Worm (Caenorhabditis elegans) whole organism, L3 larva: Measurements from ENCODE around the gene dmd-10.

ENCODE experiments used
- R02D3.7 ChIP-seq: fragments of 150-350 bp; optimal IDR thresholded peaks from 2 replicates; lab custom pipeline; 2014; ENCODE audit warnings: missing biosample characterization, missing genetic modification characterization
- ZK546.5 ChIP-seq: sonication (generic microtip); optimal IDR thresholded peaks from 2 replicates; lab custom pipeline; 2017; ENCODE audit warnings: missing biosample characterization, missing genetic modification characterization
- ceh-16 ChIP-seq: sonication (generic microtip); optimal IDR thresholded peaks from 2 replicates; lab custom pipeline; 2017; ENCODE audit warnings: missing biosample characterization, missing genetic modification characterization
- ceh-82 ChIP-seq: fragments of 150-350 bp; optimal IDR thresholded peaks from 2 replicates; lab custom pipeline; 2014; ENCODE audit warnings: missing biosample characterization, missing genetic modification characterization
- egl-5 ChIP-seq: fragments of 150-350 bp; optimal IDR thresholded peaks from 2 replicates; lab custom pipeline; 2017; ENCODE audit warnings: missing biosample characterization, missing genetic modification reagents, missing genetic modification characterization, inconsistent platforms
- elt-1 ChIP-seq: fragments of 150-350 bp; optimal IDR thresholded peaks from 2 replicates; lab custom pipeline; 2014; ENCODE audit warnings: missing biosample characterization, missing genetic modification characterization
- elt-2 ChIP-seq: sonication (generic microtip); optimal IDR thresholded peaks from 2 replicates; lab custom pipeline; 2016; ENCODE audit warnings: missing genetic modification reagents, mild to moderate bottlenecking, missing genetic modification characterization, missing compliant biosample characterization
- elt-3 ChIP-seq, 3 experiments: fragments of 150-350 bp in 1 of 3; sonication (generic microtip) in 2 of 3; optimal IDR thresholded peaks; 2 replicates in 2 of 3; 4 replicates in 1 of 3; lab custom pipeline; 2014 to 2017; ENCODE audit warnings: missing biosample characterization in 3 of 3, missing genetic modification characterization in 3 of 3
- eor-1 ChIP-seq, 2 experiments: fragments of 150-350 bp; optimal IDR thresholded peaks; 2 replicates each; lab custom pipeline; 2014 to 2018; ENCODE audit warnings: missing biosample characterization in 2 of 2, missing genetic modification characterization in 2 of 2
- fkh-10 ChIP-seq: sonication (generic microtip); optimal IDR thresholded peaks from 2 replicates; lab custom pipeline; 2017; ENCODE audit warnings: missing biosample characterization, missing genetic modification reagents, missing genetic modification characterization
- fos-1 ChIP-seq: fragments of 150-350 bp; optimal IDR thresholded peaks from 2 replicates; lab custom pipeline; 2014; ENCODE audit warnings: missing biosample characterization, missing genetic modification characterization
- hmg-11 ChIP-seq: sonication (generic microtip); optimal IDR thresholded peaks from 2 replicates; lab custom pipeline; 2016; ENCODE audit warnings: missing genetic modification characterization, missing compliant biosample characterization
- jun-1 ChIP-seq: fragments of 150-350 bp; optimal IDR thresholded peaks from 2 replicates; lab custom pipeline; 2014; ENCODE audit warnings: missing biosample characterization, missing genetic modification reagents, missing genetic modification characterization
- lin-15B ChIP-seq: fragments of 150-350 bp; optimal IDR thresholded peaks from 2 replicates; lab custom pipeline; 2014; ENCODE audit warnings: missing biosample characterization, missing genetic modification characterization
- mdl-1 ChIP-seq: fragments of 150-350 bp; optimal IDR thresholded peaks from 2 replicates; lab custom pipeline; 2014; ENCODE audit warnings: missing biosample characterization, missing genetic modification characterization
- mml-1 ChIP-seq: fragments of 150-350 bp; sonication (generic microtip); optimal IDR thresholded peaks from 3 replicates; lab custom pipeline; 2014; ENCODE audit warnings: missing biosample characterization, missing genetic modification characterization
- nfya-1 ChIP-seq: sonication (generic microtip); optimal IDR thresholded peaks from 2 replicates; lab custom pipeline; 2017; ENCODE audit warnings: missing genetic modification characterization, mild to moderate bottlenecking, missing compliant biosample characterization, antibody characterized with exemption, moderate library complexity; ENCODE audit not compliant: insufficient read depth
- nhr-11 ChIP-seq: fragments of 150-350 bp; optimal IDR thresholded peaks from 2 replicates; lab custom pipeline; 2014; ENCODE audit warnings: missing biosample characterization, missing genetic modification characterization
- nhr-12 ChIP-seq: fragments of 150-350 bp; optimal IDR thresholded peaks from 2 replicates; lab custom pipeline; 2014; ENCODE audit warnings: missing biosample characterization, missing genetic modification characterization
- nhr-23 ChIP-seq: fragments of 150-350 bp; optimal IDR thresholded peaks from 2 replicates; lab custom pipeline; 2014; ENCODE audit warnings: missing biosample characterization, missing genetic modification reagents, missing genetic modification characterization
- nhr-25 ChIP-seq: sonication (generic microtip); optimal IDR thresholded peaks from 2 replicates; lab custom pipeline; 2017; ENCODE audit warnings: missing biosample characterization, missing genetic modification characterization
- nhr-28 ChIP-seq: fragments of 150-350 bp; optimal IDR thresholded peaks from 2 replicates; lab custom pipeline; 2014; ENCODE audit warnings: missing biosample characterization, missing genetic modification characterization
- nhr-67 ChIP-seq: fragments of 150-350 bp; optimal IDR thresholded peaks from 2 replicates; lab custom pipeline; 2014; ENCODE audit warnings: missing biosample characterization, missing genetic modification characterization
- nhr-76 ChIP-seq: fragments of 150-350 bp; sonication (generic microtip); optimal IDR thresholded peaks from 5 replicates; lab custom pipeline; 2014; ENCODE audit warnings: missing biosample characterization, missing genetic modification characterization
- pha-4 ChIP-seq: fragments of 150-350 bp; optimal IDR thresholded peaks from 2 replicates; lab custom pipeline; 2014; ENCODE audit warnings: missing biosample characterization, missing genetic modification reagents, missing genetic modification characterization
- pqm-1 ChIP-seq: fragments of 150-350 bp; optimal IDR thresholded peaks from 2 replicates; lab custom pipeline; 2017; ENCODE audit warnings: missing biosample characterization, missing genetic modification characterization, inconsistent platforms
- skn-1 ChIP-seq: fragments of 150-350 bp; optimal IDR thresholded peaks from 2 replicates; lab custom pipeline; 2014; ENCODE audit warnings: missing biosample characterization, missing genetic modification characterization
- snpc-4 ChIP-seq: fragments of 150-350 bp; optimal IDR thresholded peaks from 2 replicates; lab custom pipeline; 2014; ENCODE audit warnings: missing biosample characterization, missing genetic modification characterization
- unc-39 ChIP-seq: sonication (generic microtip); optimal IDR thresholded peaks from 4 replicates; lab custom pipeline; 2017; ENCODE audit warnings: missing biosample characterization, missing genetic modification characterization
- unc-62 ChIP-seq: fragments of 150-350 bp; sonication (generic microtip); optimal IDR thresholded peaks from 4 replicates; lab custom pipeline; 2014; ENCODE audit warnings: missing biosample characterization, missing genetic modification reagents, missing genetic modification characterization
- zag-1 ChIP-seq: fragments of 150-350 bp; optimal IDR thresholded peaks from 2 replicates; lab custom pipeline; 2014; ENCODE audit warnings: missing biosample characterization, missing genetic modification characterization
- ztf-11 ChIP-seq: fragments of 150-350 bp; optimal IDR thresholded peaks from 2 replicates; lab custom pipeline; 2014; ENCODE audit warnings: missing biosample characterization, missing genetic modification characterization
- ztf-4 ChIP-seq: fragments of 150-350 bp; optimal IDR thresholded peaks from 2 replicates; lab custom pipeline; 2014; ENCODE audit warnings: missing biosample characterization, missing genetic modification characterization

The dmd-10 gene

ce11 chrV:13236507-13236906 lies at the start of gene dmd-10:
dmd-10 (minus strand) TSS chrV:13236607.
- TF ChIP-seq nhr-25 (no peak), mml-1 (tag; lab: Kevin White, UChicago) (no peak), R02D3.7 (tag; lab: Kevin White, UChicago) (no peak), ceh-82 (tag; lab: Kevin White, UChicago) (no peak), elt-1 (no peak)

ce11 chrV:13285284-13285683 lies 48.9 kb upstream of the dmd-10 start:
- TF ChIP-seq nhr-12 (tag; lab: Kevin White, UChicago) (no peak), nhr-25 (peak; percentile 21), unc-62 (GFP tag; lab: Kevin White, UChicago) (no peak), elt-2 (tag; lab: Kevin White, UChicago) (no peak), nfya-1 (tag; lab: Kevin White, UChicago) (no peak)

ce11 chrV:13282958-13283357 lies 46.6 kb upstream of the dmd-10 start:
- TF ChIP-seq nhr-67 (tag; lab: Kevin White, UChicago) = no peak
- no peak for TF ChIP-seq ceh-16
- no peak for TF ChIP-seq unc-39 (tag; lab: Kevin White, UChicago)
- TF ChIP-seq unc-62 (GFP tag; lab: Kevin White, UChicago) = no peak
- TF ChIP-seq snpc-4 (tag; lab: Kevin White, UChicago) = no peak
- TF ChIP-seq fos-1 (tag; lab: Kevin White, UChicago) = no peak
- no peak for TF ChIP-seq zag-1 (tag; lab: Kevin White, UChicago)
- TF ChIP-seq nhr-11 (tag; lab: Kevin White, UChicago) = no peak
- no peak for TF ChIP-seq eor-1 (tag; optimal IDR thresholded peaks at IDR 0.05; lab: Kevin White, UChicago)
- no peak for TF ChIP-seq elt-3 (tag; optimal IDR thresholded peaks at IDR 0.05; lab: Kevin White, UChicago)
- no peak for TF ChIP-seq elt-1
- no peak for TF ChIP-seq pqm-1 (tag; lab: Kevin White, UChicago)
- no peak for TF ChIP-seq R02D3.7 (tag; lab: Kevin White, UChicago)
- TF ChIP-seq nhr-23 (tag; lab: Kevin White, UChicago) = no peak

ce11 chrV:13280382-13280781 lies 44.0 kb upstream of the dmd-10 start:
- TF ChIP-seq fkh-10 (GFP tag; lab: Kevin White, UChicago) = no peak
- TF ChIP-seq nhr-76 (tag; lab: Kevin White, UChicago) = no peak
- no peak for TF ChIP-seq ceh-16
- TF ChIP-seq R02D3.7 (tag; lab: Kevin White, UChicago) = no peak

DNA sequence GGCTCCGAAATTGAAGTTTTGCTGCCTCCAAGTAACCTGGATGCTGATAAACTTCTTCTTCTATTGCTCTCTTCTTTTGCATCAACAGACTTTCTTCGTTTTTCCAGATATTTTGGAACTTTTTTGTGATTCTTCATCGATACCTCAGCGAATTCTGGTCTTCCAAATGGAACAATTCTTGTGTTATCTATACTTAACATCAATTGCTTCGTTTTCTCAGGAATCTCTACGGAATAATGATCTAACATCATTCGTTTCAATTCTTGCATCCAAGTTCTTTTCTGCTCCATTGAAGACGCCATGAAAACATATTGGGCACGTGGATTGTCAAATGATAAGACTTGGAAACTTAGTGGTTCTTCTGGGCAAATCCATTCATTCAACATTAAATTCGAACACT lies 39.6 kb upstream of the dmd-10 start, which contains the start of gene F32F2.4:
Gene F32F2.4, plus strand, starts transcription at position 301 of the 400 bp plus-strand sequence.
- TF ChIP-seq skn-1 (no peak), ztf-4 (tag; lab: Kevin White, UChicago) (no peak), egl-5 (no peak), lin-15B (tag; lab: Kevin White, UChicago) (no peak), nfya-1 (tag; lab: Kevin White, UChicago) (no peak), mdl-1 (tag; lab: Kevin White, UChicago) (no peak), mml-1 (tag; lab: Kevin White, UChicago) (no peak), jun-1 (no peak), ZK546.5 (tag; lab: Kevin White, UChicago) (no peak), snpc-4 (tag; lab: Kevin White, UChicago) (no peak), ztf-11 (tag; lab: Kevin White, UChicago) (no peak), pha-4 (no peak), ceh-82 (tag; lab: Kevin White, UChicago) (no peak), hmg-11 (tag; lab: Kevin White, UChicago) (no peak), nhr-23 (tag; lab: Kevin White, UChicago) (no peak), elt-2 (tag; lab: Kevin White, UChicago) (no peak), ceh-16 (no peak)

DNA sequence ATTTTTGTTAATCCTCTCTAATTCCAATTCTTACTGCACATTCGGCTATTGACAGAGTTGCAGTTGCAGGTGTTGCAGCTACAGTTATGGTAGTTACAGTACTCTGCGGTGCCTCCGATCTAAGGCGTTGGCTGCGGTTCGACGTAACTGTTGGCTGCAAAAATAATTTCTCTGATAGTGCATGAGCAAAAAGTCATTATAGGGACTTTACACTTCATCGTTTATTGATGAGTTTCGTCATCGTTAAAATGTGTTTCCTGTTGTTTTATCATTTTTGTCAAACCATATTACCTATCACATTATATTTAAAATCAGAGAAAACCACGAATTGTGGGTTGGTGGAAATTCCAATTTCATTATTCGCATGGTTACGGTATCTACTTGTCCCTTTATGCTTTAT lies 38.2 kb upstream of the dmd-10 start:
- no peak for TF ChIP-seq ceh-82 (tag; lab: Kevin White, UChicago)
- TF ChIP-seq mdl-1 (tag; lab: Kevin White, UChicago) = no peak
- TF ChIP-seq pqm-1 (tag; lab: Kevin White, UChicago) = peak; percentile 22
- no peak for TF ChIP-seq nhr-28 (tag; lab: Kevin White, UChicago)
- TF ChIP-seq ztf-4 (tag; lab: Kevin White, UChicago) = no peak
- TF ChIP-seq elt-1 = no peak
- no peak for TF ChIP-seq unc-62 (GFP tag; lab: Kevin White, UChicago)
- TF ChIP-seq elt-2 (tag; lab: Kevin White, UChicago) = peak; percentile 73
- TF ChIP-seq nhr-76 (tag; lab: Kevin White, UChicago) = no peak
